Worm (Caenorhabditis elegans) whole organism, L1 larva: Measurements from ENCODE around the gene F32H5.3.

ENCODE experiments used
- C04F5.9 ChIP-seq: sonication (generic microtip); optimal IDR thresholded peaks from 2 replicates; lab custom pipeline; 2016; ENCODE audit warnings: missing genetic modification characterization, missing compliant biosample characterization
- C16A3.4 ChIP-seq: fragments of 150-350 bp; optimal IDR thresholded peaks from 2 replicates; lab custom pipeline; 2014; ENCODE audit warnings: missing biosample characterization, missing genetic modification characterization
- F16B12.6 ChIP-seq: fragments of 150-350 bp; optimal IDR thresholded peaks from 2 replicates; lab custom pipeline; 2014; ENCODE audit warnings: missing biosample characterization, missing genetic modification characterization
- aha-1 ChIP-seq: fragments of 150-350 bp; optimal IDR thresholded peaks from 2 replicates; lab custom pipeline; 2014; ENCODE audit warnings: missing biosample characterization, missing genetic modification characterization
- alr-1 ChIP-seq: fragments of 200-800 bp; sonication (Bioruptor generic); optimal IDR thresholded peaks from 2 replicates; lab custom pipeline; 2018; ENCODE audit warnings: borderline replicate concordance, mild to moderate bottlenecking, missing genetic modification characterization, missing compliant biosample characterization
- ama-1 ChIP-seq: fragments of 150-350 bp; optimal IDR thresholded peaks from 2 replicates; lab custom pipeline; 2014
- ceh-8 ChIP-seq: fragments of 200-800 bp; sonication (Bioruptor generic); optimal IDR thresholded peaks from 2 replicates; lab custom pipeline; 2018; ENCODE audit warnings: mild to moderate bottlenecking, missing genetic modification characterization, moderate library complexity, missing compliant biosample characterization
- ceh-88 ChIP-seq: fragments of 200-800 bp; sonication (Bioruptor generic); IDR thresholded peaks from 2 replicates; pipeline ENCODE4 v1.3.6; 2022; ENCODE audit warnings: missing genetic modification characterization, missing compliant biosample characterization
- ceh-90 ChIP-seq: sonication (generic microtip); optimal IDR thresholded peaks from 2 replicates; lab custom pipeline; 2016; ENCODE audit warnings: missing genetic modification characterization, missing compliant biosample characterization
- ces-1 ChIP-seq: fragments of 150-350 bp; optimal IDR thresholded peaks from 2 replicates; lab custom pipeline; 2014; ENCODE audit warnings: missing biosample characterization, missing genetic modification reagents, missing genetic modification characterization
- dpl-1 ChIP-seq, 3 experiments: fragments of 150-350 bp in 2 of 3; sonication (generic microtip) in 1 of 3; optimal IDR thresholded peaks; 2 replicates each; lab custom pipeline; 2014 to 2017; ENCODE audit warnings: missing biosample characterization in 3 of 3, missing genetic modification characterization in 3 of 3, missing genetic modification reagents in 3 of 3
- efl-1 ChIP-seq, 4 experiments: fragments of 150-350 bp; optimal IDR thresholded peaks in 3 of 4; peaks in 1 of 4; 1 replicate in 1 of 4; 2 replicates in 3 of 4; lab custom pipeline; 2014; ENCODE audit warnings: missing biosample characterization in 2 of 4, missing genetic modification characterization in 2 of 4, missing genetic modification reagents in 2 of 4
- efl-3 ChIP-seq: fragments of 200-800 bp; sonication (Bioruptor generic); optimal IDR thresholded peaks from 2 replicates; lab custom pipeline; 2018; ENCODE audit warnings: mild to moderate bottlenecking, missing genetic modification characterization, missing compliant biosample characterization
- elt-2 ChIP-seq: sonication (generic microtip); optimal IDR thresholded peaks from 2 replicates; lab custom pipeline; 2016; ENCODE audit warnings: missing genetic modification characterization, mild to moderate bottlenecking, inconsistent platforms, missing compliant biosample characterization, missing genetic modification reagents
- elt-3 ChIP-seq, 6 experiments: fragments of 150-350 bp in 1 of 6; sonication (generic microtip); optimal IDR thresholded peaks; 2 replicates each; lab custom pipeline; 2017 to 2018; ENCODE audit warnings: missing biosample characterization in 6 of 6, missing genetic modification characterization in 6 of 6, inconsistent platforms in 1 of 6
- fkh-4 ChIP-seq: sonication (generic microtip); optimal IDR thresholded peaks from 2 replicates; lab custom pipeline; 2016; ENCODE audit warnings: missing compliant biosample characterization, missing genetic modification characterization, borderline replicate concordance
- grh-1 ChIP-seq: fragments of 200-800 bp; sonication (Bioruptor generic); IDR thresholded peaks from 2 replicates; pipeline ENCODE4 v1.3.6; 2022; ENCODE audit warnings: missing genetic modification reagents, missing genetic modification characterization, missing compliant biosample characterization
- hlh-4 ChIP-seq: sonication (generic microtip); optimal IDR thresholded peaks from 2 replicates; lab custom pipeline; 2016; ENCODE audit warnings: mild to moderate bottlenecking, missing genetic modification characterization, missing compliant biosample characterization
- lin-13 ChIP-seq: fragments of 150-350 bp; optimal IDR thresholded peaks from 2 replicates; lab custom pipeline; 2014; ENCODE audit warnings: missing biosample characterization, missing genetic modification reagents, missing genetic modification characterization
- lin-14 ChIP-seq: fragments of 200-800 bp; sonication (Bioruptor generic); optimal IDR thresholded peaks from 2 replicates; lab custom pipeline; 2018; ENCODE audit warnings: mild to moderate bottlenecking, missing genetic modification characterization, moderate library complexity, missing compliant biosample characterization
- lin-15B ChIP-seq: fragments of 150-350 bp; sonication (generic microtip); optimal IDR thresholded peaks from 3 replicates; lab custom pipeline; 2014; ENCODE audit warnings: missing biosample characterization, missing genetic modification characterization
- lir-3 ChIP-seq: sonication (generic microtip); optimal IDR thresholded peaks from 2 replicates; lab custom pipeline; 2016; ENCODE audit warnings: mild to moderate bottlenecking, missing genetic modification characterization, moderate library complexity, missing compliant biosample characterization; ENCODE audit not compliant: poor library complexity
- lsy-2 ChIP-seq, 2 experiments: fragments of 150-350 bp; optimal IDR thresholded peaks; 2 replicates each; lab custom pipeline; 2014; ENCODE audit warnings: missing biosample characterization in 2 of 2, missing genetic modification characterization in 2 of 2
- mab-9 ChIP-seq: fragments of 200-800 bp; sonication (Bioruptor generic); IDR thresholded peaks from 2 replicates; pipeline ENCODE4 v1.3.6; 2022; ENCODE audit warnings: missing genetic modification reagents, missing genetic modification characterization, missing compliant biosample characterization
- mep-1 ChIP-seq: fragments of 150-350 bp; optimal IDR thresholded peaks from 2 replicates; lab custom pipeline; 2014; ENCODE audit warnings: missing biosample characterization, missing genetic modification characterization
- nhr-12 ChIP-seq: sonication (generic microtip); optimal IDR thresholded peaks from 2 replicates; lab custom pipeline; 2017; ENCODE audit warnings: missing biosample characterization, missing genetic modification characterization
- nhr-20 ChIP-seq: sonication (generic microtip); optimal IDR thresholded peaks from 2 replicates; lab custom pipeline; 2016; ENCODE audit warnings: mild to moderate bottlenecking, missing genetic modification characterization, missing compliant biosample characterization
- nhr-237 ChIP-seq: fragments of 150-350 bp; optimal IDR thresholded peaks from 2 replicates; lab custom pipeline; 2014; ENCODE audit warnings: missing biosample characterization, missing genetic modification characterization
- nhr-47 ChIP-seq: sonication (generic microtip); optimal IDR thresholded peaks from 2 replicates; lab custom pipeline; 2016; ENCODE audit warnings: mild to moderate bottlenecking, missing genetic modification characterization, moderate library complexity, missing compliant biosample characterization
- nhr-71 ChIP-seq: sonication (generic microtip); optimal IDR thresholded peaks from 2 replicates; lab custom pipeline; 2016; ENCODE audit warnings: mild to moderate bottlenecking, missing genetic modification characterization, moderate library complexity, missing compliant biosample characterization
- nhr-76 ChIP-seq: sonication (generic microtip); optimal IDR thresholded peaks from 2 replicates; lab custom pipeline; 2017; ENCODE audit warnings: missing biosample characterization, missing genetic modification characterization
- nhr-77 ChIP-seq: fragments of 150-350 bp; optimal IDR thresholded peaks from 2 replicates; lab custom pipeline; 2014; ENCODE audit warnings: missing biosample characterization, missing genetic modification characterization
- pag-3 ChIP-seq: sonication (generic microtip); optimal IDR thresholded peaks from 2 replicates; lab custom pipeline; 2017; ENCODE audit warnings: missing genetic modification characterization, mild to moderate bottlenecking, missing compliant biosample characterization, antibody characterized with exemption, borderline replicate concordance; ENCODE audit not compliant: insufficient read depth
- pqm-1 ChIP-seq: sonication (generic microtip); optimal IDR thresholded peaks from 3 replicates; lab custom pipeline; 2017; ENCODE audit warnings: missing biosample characterization, missing genetic modification characterization
- snu-23 ChIP-seq: sonication (generic microtip); optimal IDR thresholded peaks from 2 replicates; lab custom pipeline; 2016; ENCODE audit warnings: missing genetic modification characterization, missing compliant biosample characterization
- sox-4 ChIP-seq: sonication (generic microtip); optimal IDR thresholded peaks from 2 replicates; lab custom pipeline; 2016; ENCODE audit warnings: missing genetic modification characterization, missing compliant biosample characterization
- sptf-1 ChIP-seq: fragments of 150-350 bp; optimal IDR thresholded peaks from 2 replicates; lab custom pipeline; 2014; ENCODE audit warnings: missing biosample characterization, missing genetic modification characterization
- sup-37 ChIP-seq: fragments of 200-800 bp; sonication (Bioruptor generic); optimal IDR thresholded peaks from 2 replicates; lab custom pipeline; 2018; ENCODE audit warnings: mild to moderate bottlenecking, missing genetic modification characterization, missing compliant biosample characterization
- swsn-7 ChIP-seq: sonication (generic microtip); optimal IDR thresholded peaks from 2 replicates; lab custom pipeline; 2016; ENCODE audit warnings: missing genetic modification characterization, missing compliant biosample characterization
- tbx-2 ChIP-seq: sonication (generic microtip); optimal IDR thresholded peaks from 2 replicates; lab custom pipeline; 2016; ENCODE audit warnings: missing genetic modification characterization, missing compliant biosample characterization
- tlp-1 ChIP-seq: fragments of 150-350 bp; optimal IDR thresholded peaks from 2 replicates; lab custom pipeline; 2014; ENCODE audit warnings: missing biosample characterization, missing genetic modification characterization
- vab-15 ChIP-seq: sonication (generic microtip); optimal IDR thresholded peaks from 2 replicates; lab custom pipeline; 2017; ENCODE audit warnings: missing genotype, mild to moderate bottlenecking, missing genetic modification characterization, missing compliant biosample characterization
- xbp-1 ChIP-seq: sonication (generic microtip); optimal IDR thresholded peaks from 2 replicates; lab custom pipeline; 2016; ENCODE audit warnings: missing genetic modification characterization, missing compliant biosample characterization
- zip-4 ChIP-seq: fragments of 200-800 bp; sonication (Bioruptor generic); optimal IDR thresholded peaks from 2 replicates; lab custom pipeline; 2018; ENCODE audit warnings: mild to moderate bottlenecking, missing genetic modification characterization, moderate library complexity, missing compliant biosample characterization
- ztf-11 ChIP-seq, 2 experiments: sonication (generic microtip); optimal IDR thresholded peaks; 2 replicates each; lab custom pipeline; 2016 to 2017; ENCODE audit warnings: missing genetic modification characterization in 2 of 2, missing biosample characterization in 1 of 2, missing compliant biosample characterization in 1 of 2
- ztf-4 ChIP-seq: fragments of 150-350 bp; optimal IDR thresholded peaks from 2 replicates; lab custom pipeline; 2014; ENCODE audit warnings: missing biosample characterization, missing genetic modification characterization

F32H5.3 gene

DNA sequence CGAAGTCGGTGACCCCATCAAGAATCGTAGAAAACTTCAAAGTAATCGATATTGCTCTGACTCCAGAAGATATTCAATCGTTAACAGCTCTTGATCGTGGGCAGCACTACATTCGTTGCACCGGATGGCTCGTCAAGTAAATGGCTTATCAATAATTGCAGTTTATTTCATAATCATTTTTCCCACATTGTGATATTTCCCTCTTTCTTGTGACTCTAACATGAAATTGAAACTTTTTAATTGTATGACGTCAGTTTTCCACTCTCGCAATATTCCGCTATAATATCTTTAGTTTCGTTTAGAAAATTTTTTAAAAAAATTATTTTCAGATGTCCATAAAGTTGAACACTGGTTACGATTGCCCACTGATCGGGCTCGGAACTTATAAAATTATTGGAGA lies 48.8 kb downstream of the F32H5.3 start, which contains the start of gene F53F1.3:
Gene F53F1.3 (plus strand): TSS at position 330 of the 400 bp plus-strand sequence.
- no peak for TF ChIP-seq nhr-77 (tag; lab: Kevin White, UChicago)
- peak; percentile 14 for TF ChIP-seq elt-2 (tag; lab: Kevin White, UChicago)
- no peak for TF ChIP-seq nhr-237 (tag; lab: Kevin White, UChicago)
- no peak for TF ChIP-seq lin-15B (tag; lab: Kevin White, UChicago)
- no peak for TF ChIP-seq ceh-90 (tag; lab: Kevin White, UChicago)
- no peak for TF ChIP-seq nhr-71 (tag; lab: Kevin White, UChicago)
- no peak for TF ChIP-seq alr-1
- no peak for TF ChIP-seq tlp-1
- no peak for TF ChIP-seq nhr-76 (tag; lab: Kevin White, UChicago)

DNA sequence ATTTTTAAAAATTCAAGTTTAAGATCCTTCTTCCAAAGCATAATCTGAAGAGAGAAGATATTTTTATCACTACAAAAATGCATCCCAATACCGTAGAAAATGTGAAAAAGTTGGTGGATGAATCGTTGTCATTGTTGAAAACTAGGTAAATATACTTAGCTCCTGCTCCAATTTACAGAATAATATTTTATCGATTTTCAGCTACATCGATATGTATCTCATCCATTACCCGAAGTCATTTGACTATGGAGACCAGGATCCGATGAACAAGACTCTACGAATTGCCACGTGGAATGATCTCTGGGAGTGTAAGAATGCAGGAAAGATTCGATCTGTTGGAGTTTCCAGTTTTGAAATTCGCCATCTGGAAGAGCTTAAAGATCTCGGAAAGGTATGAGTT lies 49.3 kb downstream of the F32H5.3 start:
- TF ChIP-seq nhr-12 (tag; lab: Kevin White, UChicago) (no peak), tlp-1 (no peak), dpl-1 (GFP tag; optimal IDR thresholded peaks at IDR 0.05; lab: Kevin White, UChicago) (no peak), lsy-2 (tag; optimal IDR thresholded peaks at IDR 0.05; lab: Kevin White, UChicago) (no peak), tbx-2 (tag; lab: Kevin White, UChicago) (no peak), aha-1 (tag; lab: Kevin White, UChicago) (no peak), zip-4 (no peak), vab-15 (tag; lab: Kevin White, UChicago) (no peak), ceh-8 (GFP tag; lab: Kevin White, UChicago) (no peak), efl-3 (GFP tag; lab: Kevin White, UChicago) (no peak), xbp-1 (tag; lab: Kevin White, UChicago) (no peak), fkh-4 (tag; lab: Kevin White, UChicago) (no peak), hlh-4 (tag; lab: Kevin White, UChicago) (no peak), sptf-1 (tag; lab: Kevin White, UChicago) (no peak), lin-14 (GFP tag; lab: Kevin White, UChicago) (no peak), efl-1 (optimal IDR thresholded peaks at IDR 0.05; lab: Kevin White, UChicago) (no peak), efl-1 (GFP tag; optimal IDR thresholded peaks at IDR 0.05 in 1 of 2; lab: Kevin White, UChicago) (no peak), alr-1 (no peak), pag-3 (no peak), elt-3 (tag; optimal IDR thresholded peaks at IDR 0.05; lab: Kevin White, UChicago) (no peak)
- TF ChIP-seq, all 84 proteins: peak for 0

DNA sequence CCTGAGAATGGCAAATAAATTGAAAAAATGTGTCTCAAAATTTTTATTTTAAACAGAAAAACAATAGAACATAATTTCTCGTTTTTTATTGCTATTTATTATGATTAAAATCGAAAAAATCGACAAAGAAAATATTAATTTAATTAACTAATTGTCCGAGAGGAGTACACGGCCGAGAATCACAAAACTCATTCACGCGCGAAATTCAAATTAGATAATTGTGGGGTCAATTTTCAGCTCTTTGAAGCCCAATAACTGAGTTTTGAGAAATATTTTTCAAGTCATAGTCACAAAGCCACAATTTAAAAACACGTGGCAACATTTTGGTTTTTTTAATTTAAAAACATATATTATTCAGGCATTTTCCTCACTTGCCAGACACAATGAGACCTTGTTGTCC lies 50.0 kb downstream of the F32H5.3 start:
- TF ChIP-seq efl-1 (optimal IDR thresholded peaks at IDR 0.05; lab: Kevin White, UChicago) = peak; percentile 89
- TF ChIP-seq efl-1 (GFP tag; optimal IDR thresholded peaks at IDR 0.05 in 1 of 2; lab: Kevin White, UChicago) = peak; percentile 89 to 99
- TF ChIP-seq efl-3 (GFP tag; lab: Kevin White, UChicago) = no peak
- peak; percentile 3 for TF ChIP-seq mep-1
- peak; percentile 23 for TF ChIP-seq sox-4
- peak; percentile 82 for TF ChIP-seq lir-3 (tag; lab: Kevin White, UChicago)
- TF ChIP-seq ama-1 (lab: Kevin White, UChicago) = no peak
- TF ChIP-seq F16B12.6 (tag; lab: Kevin White, UChicago) = no peak
- no peak for TF ChIP-seq elt-2 (tag; lab: Kevin White, UChicago)
- no peak for TF ChIP-seq lin-13 (GFP tag; lab: Kevin White, UChicago)
- peak; percentile 44 for TF ChIP-seq snu-23 (GFP tag; lab: Kevin White, UChicago)
- peak; percentile 43 for TF ChIP-seq tbx-2 (tag; lab: Kevin White, UChicago)
- TF ChIP-seq ces-1 (GFP tag; lab: Kevin White, UChicago) = no peak
- no peak for TF ChIP-seq nhr-237 (tag; lab: Kevin White, UChicago)
- peak; percentile 30 for TF ChIP-seq lin-14 (GFP tag; lab: Kevin White, UChicago)
- TF ChIP-seq ztf-4 (tag; lab: Kevin White, UChicago) = no peak
- TF ChIP-seq zip-4 = no peak
- TF ChIP-seq nhr-47 (tag; lab: Kevin White, UChicago) = peak; percentile 71
- TF ChIP-seq ztf-11 (tag; optimal IDR thresholded peaks at IDR 0.05; lab: Kevin White, UChicago) = peak in 1 of 2 experiments; percentile 74
- TF ChIP-seq nhr-77 (tag; lab: Kevin White, UChicago) = no peak
- TF ChIP-seq ceh-90 (tag; lab: Kevin White, UChicago) = peak; percentile 81
- TF ChIP-seq nhr-20 (tag; lab: Kevin White, UChicago) = peak; percentile 61
- TF ChIP-seq dpl-1 (GFP tag; optimal IDR thresholded peaks at IDR 0.05; lab: Kevin White, UChicago) = peak; percentile 80 to 96 (median 88)
- peak; percentile 44 for TF ChIP-seq swsn-7 (tag; lab: Kevin White, UChicago)
- TF ChIP-seq ceh-88 (GFP tag; lab: Robert Waterston, UW) = no peak
- no peak for TF ChIP-seq pqm-1 (tag; lab: Kevin White, UChicago)
- TF ChIP-seq grh-1 (GFP tag; lab: Robert Waterston, UW) = peak; percentile 53; the same call in 1 of the 2 replicates
- TF ChIP-seq lsy-2 (tag; optimal IDR thresholded peaks at IDR 0.05; lab: Kevin White, UChicago) = peak; percentile 39 to 53
- no peak for TF ChIP-seq lin-15B (tag; lab: Kevin White, UChicago)
- TF ChIP-seq C04F5.9 (tag; lab: Kevin White, UChicago) = no peak
- TF ChIP-seq C16A3.4 (tag; lab: Kevin White, UChicago) = peak; percentile 6
- TF ChIP-seq aha-1 (tag; lab: Kevin White, UChicago) = no peak
- TF ChIP-seq sup-37 (GFP tag; lab: Kevin White, UChicago) = no peak
- TF ChIP-seq mab-9 (GFP tag; lab: Robert Waterston, UW) = no peak
